Fruit fly (Drosophila melanogaster) whole organism, embryonic: ENCODE results near the gene Usp30.

ENCODE experiments used
- Antp ChIP-seq: fragments of 200-800 bp; sonication (Bioruptor generic); optimal IDR thresholded peaks from 3 replicates; lab custom pipeline; 2016; ENCODE audit warnings: missing biosample characterization, missing genetic modification characterization
- Atf3 ChIP-seq: fragments of 200-800 bp; sonication (Bioruptor generic); optimal IDR thresholded peaks from 3 replicates; lab custom pipeline; 2016; ENCODE audit warnings: missing biosample characterization, missing genetic modification characterization
- B-H1 ChIP-seq: fragments of 200-800 bp; sonication (Bioruptor generic); IDR thresholded peaks from 3 replicates; pipeline ENCODE4 v1.3.6; 2022; ENCODE audit warnings: missing biosample characterization, missing genetic modification characterization
- B-H2 ChIP-seq: fragments of 200-800 bp; sonication (Bioruptor generic); optimal IDR thresholded peaks from 2 replicates; lab custom pipeline; 2018; ENCODE audit warnings: missing biosample characterization, mild to moderate bottlenecking, missing genetic modification characterization
- BtbVII ChIP-seq: fragments of 200-800 bp; sonication (Bioruptor generic); optimal IDR thresholded peaks from 3 replicates; lab custom pipeline; 2017; ENCODE audit warnings: missing biosample characterization, mild to moderate bottlenecking, missing genetic modification characterization
- CG13287 ChIP-seq: fragments of 200-800 bp; sonication (Bioruptor generic); IDR thresholded peaks from 2 replicates; pipeline ENCODE4 v1.3.6; 2022; ENCODE audit warnings: missing biosample characterization, missing genetic modification characterization; ENCODE audit not compliant: partially characterized antibody
- CG13424 ChIP-seq: fragments of 200-800 bp; sonication (Bioruptor generic); optimal IDR thresholded peaks from 2 replicates; lab custom pipeline; 2019; ENCODE audit warnings: missing biosample characterization, mild to moderate bottlenecking, missing genetic modification characterization, moderate library complexity
- CG14667 ChIP-seq: fragments of 200-800 bp; sonication (Bioruptor generic); IDR thresholded peaks from 2 replicates; pipeline ENCODE4 v1.3.6; 2022; ENCODE audit warnings: missing biosample characterization, missing genetic modification characterization
- CG15514 ChIP-seq: fragments of 200-800 bp; sonication (Bioruptor generic); optimal IDR thresholded peaks from 3 replicates; lab custom pipeline; 2017; ENCODE audit warnings: missing biosample characterization, missing genetic modification characterization, mild to moderate bottlenecking, moderate library complexity, missing genetic modification reagents
- CG2678 ChIP-seq: fragments of 200-800 bp; sonication (Bioruptor generic); optimal IDR thresholded peaks from 3 replicates; lab custom pipeline; 2019; ENCODE audit warnings: missing biosample characterization, mild to moderate bottlenecking, missing genetic modification characterization, moderate library complexity
- CG31365 ChIP-seq: fragments of 200-800 bp; sonication (Bioruptor generic); optimal IDR thresholded peaks from 2 replicates; lab custom pipeline; 2018; ENCODE audit warnings: missing biosample characterization, mild to moderate bottlenecking, missing genetic modification characterization
- CG32772 ChIP-seq: fragments of 200-800 bp; sonication (Bioruptor generic); IDR thresholded peaks from 2 replicates; pipeline ENCODE4 v1.3.6; 2022; ENCODE audit warnings: missing biosample characterization, missing genetic modification characterization
- CG3281 ChIP-seq: fragments of 200-800 bp; sonication (Bioruptor generic); optimal IDR thresholded peaks from 3 replicates; lab custom pipeline; 2017; ENCODE audit warnings: missing biosample characterization, mild to moderate bottlenecking, missing genetic modification characterization
- CG34376 ChIP-seq: fragments of 200-800 bp; sonication (Bioruptor generic); optimal IDR thresholded peaks from 2 replicates; lab custom pipeline; 2018; ENCODE audit warnings: missing biosample characterization, mild to moderate bottlenecking, missing genetic modification characterization
- CG3838 ChIP-seq: fragments of 200-800 bp; sonication (Bioruptor generic); optimal IDR thresholded peaks from 3 replicates; lab custom pipeline; 2016; ENCODE audit warnings: missing biosample characterization, missing genetic modification characterization
- CG4360 ChIP-seq: fragments of 200-800 bp; sonication (Bioruptor generic); IDR thresholded peaks from 2 replicates; pipeline ENCODE4 v1.3.6; 2022; ENCODE audit warnings: missing biosample characterization, missing genetic modification characterization
- CG4730 ChIP-seq: fragments of 200-800 bp; sonication (Bioruptor generic); IDR thresholded peaks from 2 replicates; pipeline ENCODE4 v1.3.6; 2022; ENCODE audit warnings: missing biosample characterization, missing genetic modification characterization
- CG6791 ChIP-seq: fragments of 200-800 bp; sonication (Bioruptor generic); IDR thresholded peaks from 3 replicates; pipeline ENCODE4 v1.3.6; 2022; ENCODE audit warnings: missing biosample characterization, missing genetic modification characterization; ENCODE audit not compliant: partially characterized antibody
- CG7372 ChIP-seq: fragments of 200-800 bp; sonication (Bioruptor generic); IDR thresholded peaks from 2 replicates; pipeline ENCODE4 v1.3.6; 2022; ENCODE audit warnings: missing biosample characterization, missing genetic modification characterization
- CkIIα-i1 ChIP-seq: fragments of 200-800 bp; sonication (Bioruptor generic); IDR thresholded peaks from 2 replicates; pipeline ENCODE4 v1.3.6; 2022; ENCODE audit warnings: missing biosample characterization, missing genetic modification characterization
- CrebB ChIP-seq: fragments of 200-800 bp; sonication (Bioruptor generic); optimal IDR thresholded peaks from 3 replicates; lab custom pipeline; 2018; ENCODE audit warnings: missing biosample characterization, mild to moderate bottlenecking, missing genetic modification characterization
- Dip3 ChIP-seq: fragments of 200-800 bp; sonication (Bioruptor generic); optimal IDR thresholded peaks from 3 replicates; lab custom pipeline; 2016; ENCODE audit warnings: missing biosample characterization, missing genetic modification characterization
- Doc3 ChIP-seq: fragments of 200-800 bp; sonication (Bioruptor generic); IDR thresholded peaks from 3 replicates; pipeline ENCODE4 v1.3.6; 2022; ENCODE audit warnings: missing biosample characterization, missing genetic modification characterization; ENCODE audit not compliant: partially characterized antibody
- Hand ChIP-seq: fragments of 200-800 bp; sonication (Bioruptor generic); optimal IDR thresholded peaks from 2 replicates; lab custom pipeline; 2017; ENCODE audit warnings: mild to moderate bottlenecking, missing biosample characterization, missing genetic modification reagents, missing genetic modification characterization
- Rfx ChIP-seq: fragments of 200-800 bp; sonication (Bioruptor generic); IDR thresholded peaks from 2 replicates; pipeline ENCODE4 v1.3.6; 2022; ENCODE audit warnings: missing biosample characterization, missing genetic modification characterization
- Scr ChIP-seq: fragments of 200-800 bp; sonication (Bioruptor generic); IDR thresholded peaks from 2 replicates; pipeline ENCODE4 v1.3.6; 2022; ENCODE audit warnings: missing biosample characterization, missing genetic modification characterization; ENCODE audit not compliant: partially characterized antibody
- Sry-δ ChIP-seq: fragments of 200-800 bp; sonication (Bioruptor generic); optimal IDR thresholded peaks from 2 replicates; lab custom pipeline; 2016; ENCODE audit warnings: missing biosample characterization, missing genetic modification characterization
- Vsx1 ChIP-seq: fragments of 200-800 bp; sonication (Bioruptor generic); optimal IDR thresholded peaks from 2 replicates; lab custom pipeline; 2017; ENCODE audit warnings: missing biosample characterization, mild to moderate bottlenecking, missing genetic modification characterization, missing genetic modification reagents
- abd-A ChIP-seq: fragments of 200-800 bp; sonication (Bioruptor generic); optimal IDR thresholded peaks from 3 replicates; lab custom pipeline; 2019; ENCODE audit warnings: missing biosample characterization, mild to moderate bottlenecking, missing genetic modification characterization, moderate library complexity
- ap ChIP-seq: fragments of 200-800 bp; sonication (Bioruptor generic); IDR thresholded peaks from 2 replicates; pipeline ENCODE4 v1.3.6; 2022; ENCODE audit warnings: missing biosample characterization, missing genetic modification characterization
- caup ChIP-seq: fragments of 200-800 bp; sonication (Bioruptor generic); optimal IDR thresholded peaks from 3 replicates; lab custom pipeline; 2017; ENCODE audit warnings: missing biosample characterization, mild to moderate bottlenecking, missing genetic modification characterization, moderate library complexity; ENCODE audit not compliant: severe bottlenecking
- corto ChIP-seq: fragments of 200-800 bp; sonication (Bioruptor generic); optimal IDR thresholded peaks from 2 replicates; lab custom pipeline; 2016; ENCODE audit warnings: missing biosample characterization, mild to moderate bottlenecking, missing genetic modification characterization, moderate library complexity
- cwo ChIP-seq: fragments of 200-800 bp; sonication (Bioruptor generic); optimal IDR thresholded peaks from 3 replicates; lab custom pipeline; 2017; ENCODE audit warnings: missing biosample characterization, missing genetic modification characterization, mild to moderate bottlenecking, moderate library complexity, missing genetic modification reagents
- en ChIP-seq: fragments of 200-800 bp; sonication (Bioruptor generic); optimal IDR thresholded peaks from 2 replicates; lab custom pipeline; 2016; ENCODE audit warnings: missing biosample characterization, missing genetic modification characterization
- fru ChIP-seq: fragments of >200 bp; optimal IDR thresholded peaks from 2 replicates; lab custom pipeline; 2017
- grau ChIP-seq: fragments of 200-800 bp; optimal IDR thresholded peaks from 3 replicates; lab custom pipeline; 2019; ENCODE audit warnings: missing biosample characterization, mild to moderate bottlenecking, missing genetic modification characterization, moderate library complexity
- kni ChIP-seq: fragments of 200-800 bp; sonication (Bioruptor generic); optimal IDR thresholded peaks from 3 replicates; lab custom pipeline; 2017; ENCODE audit warnings: mild to moderate bottlenecking, missing biosample characterization, missing genetic modification reagents, missing genetic modification characterization
- lbe ChIP-seq: fragments of 200-800 bp; sonication (Bioruptor generic); optimal IDR thresholded peaks from 2 replicates; lab custom pipeline; 2016; ENCODE audit warnings: missing biosample characterization, mild to moderate bottlenecking, missing genetic modification characterization
- maf-S ChIP-seq: fragments of 200-800 bp; sonication (Bioruptor generic); optimal IDR thresholded peaks from 2 replicates; lab custom pipeline; 2016; ENCODE audit warnings: missing biosample characterization, missing genetic modification characterization
- nerfin-1 ChIP-seq: fragments of 200-800 bp; sonication (Bioruptor generic); optimal IDR thresholded peaks from 3 replicates; lab custom pipeline; 2019; ENCODE audit warnings: missing biosample characterization, mild to moderate bottlenecking, missing genetic modification characterization, moderate library complexity
- nmo ChIP-seq: fragments of 200-800 bp; sonication (Bioruptor generic); optimal IDR thresholded peaks from 2 replicates; lab custom pipeline; 2018; ENCODE audit warnings: missing biosample characterization, mild to moderate bottlenecking, missing genetic modification characterization, moderate library complexity
- psq ChIP-seq: fragments of 200-800 bp; sonication (Bioruptor generic); optimal IDR thresholded peaks from 2 replicates; lab custom pipeline; 2017; ENCODE audit warnings: missing biosample characterization, missing genetic modification characterization
- ranshi ChIP-seq: fragments of 200-800 bp; sonication (Bioruptor generic); IDR thresholded peaks from 2 replicates; pipeline ENCODE4 v1.3.6; 2022; ENCODE audit warnings: missing biosample characterization, missing genetic modification characterization
- run ChIP-seq: fragments of 200-800 bp; sonication (Bioruptor generic); optimal IDR thresholded peaks from 3 replicates; lab custom pipeline; 2018; ENCODE audit warnings: missing biosample characterization, mild to moderate bottlenecking, missing genetic modification characterization
- seq ChIP-seq: fragments of 200-800 bp; sonication (Bioruptor generic); IDR thresholded peaks from 2 replicates; pipeline ENCODE4 v1.3.6; 2022; ENCODE audit warnings: missing biosample characterization, missing genetic modification characterization
- slbo ChIP-seq: fragments of 200-800 bp; sonication (Bioruptor generic); IDR thresholded peaks from 2 replicates; pipeline ENCODE4 v1.3.6; 2022; ENCODE audit warnings: missing biosample characterization, missing genetic modification characterization
- sqz ChIP-seq: fragments of 200-800 bp; sonication (Bioruptor generic); optimal IDR thresholded peaks from 3 replicates; lab custom pipeline; 2018; ENCODE audit warnings: missing biosample characterization, mild to moderate bottlenecking, missing genetic modification characterization
- zen2 ChIP-seq: fragments of 200-800 bp; sonication (Bioruptor generic); IDR thresholded peaks from 3 replicates; pipeline ENCODE4 v1.3.6; 2022; ENCODE audit warnings: missing biosample characterization, missing genetic modification characterization; ENCODE audit not compliant: partially characterized antibody

Usp30 gene

dm6 chrX:5899241-5900145 lies 19.9 kb upstream of the Usp30 start (continued):
- peak; percentile 20 for TF ChIP-seq CG31365
- TF ChIP-seq CG13424 (tag; lab: Kevin White, UChicago), result peak; percentile 6
- no peak for TF ChIP-seq maf-S
- no peak for TF ChIP-seq ranshi (GFP tag; lab: Robert Waterston, UW)
- TF ChIP-seq CG13287 (GFP tag; lab: Robert Waterston, UW), result peak; percentile 17; the same call in 1 of the 2 replicates
- peak; percentile 88 for TF ChIP-seq sqz (GFP tag; lab: Kevin White, UChicago)
- TF ChIP-seq CG14667 (GFP tag; lab: Robert Waterston, UW), result no peak
- peak; percentile 54 for TF ChIP-seq CG4360
- peak; percentile 23 for TF ChIP-seq cwo
- TF ChIP-seq CG34376, result no peak
- peak; percentile 21; the same call in 1 of the 2 replicates for TF ChIP-seq Rfx
- TF ChIP-seq Atf3 (GFP tag; lab: Kevin White, UChicago), result no peak
- no peak for TF ChIP-seq CG3838 (GFP tag; lab: Kevin White, UChicago)
- peak; percentile 35 for TF ChIP-seq fru (lab: Kevin White, UChicago)
- peak; percentile 23 for TF ChIP-seq CrebB
- no peak for TF ChIP-seq seq
- peak; percentile 51 for TF ChIP-seq BtbVII (GFP tag; lab: Kevin White, UChicago)
- 0 out of 2 replicates have a peak, but pooled peaks have one; percentile 42 for TF ChIP-seq CkIIα-i1 (GFP tag; lab: Robert Waterston, UW)
- no peak for TF ChIP-seq Dip3 (GFP tag; lab: Kevin White, UChicago)
- no peak for TF ChIP-seq CG6791 (GFP tag; lab: Robert Waterston, UW)
- TF ChIP-seq Antp (GFP tag; lab: Kevin White, UChicago), result no peak
- no peak for TF ChIP-seq nmo (GFP tag; lab: Kevin White, UChicago)
- TF ChIP-seq en, result no peak
- no peak for TF ChIP-seq CG3281 (GFP tag; lab: Kevin White, UChicago)
- TF ChIP-seq CG2678 (tag; lab: Kevin White, UChicago), result peak; percentile 11
- no peak for TF ChIP-seq nerfin-1 (tag; lab: Kevin White, UChicago)
- no peak for TF ChIP-seq Sry-δ (GFP tag; lab: Kevin White, UChicago)
- TF ChIP-seq caup (GFP tag; lab: Kevin White, UChicago), result peak; percentile 14
- TF ChIP-seq zen2, result no peak
- 0 out of 2 replicates have a peak, but pooled peaks have one; percentile 13 for TF ChIP-seq Scr
- no peak for TF ChIP-seq ap (GFP tag; lab: Robert Waterston, UW)
- peak; percentile 34 for TF ChIP-seq CG15514
- peak; percentile 54 for TF ChIP-seq Vsx1
- peak; percentile 92 for TF ChIP-seq corto (GFP tag; lab: Kevin White, UChicago)
- peak; percentile 75 for TF ChIP-seq psq
- peak; percentile 80 for TF ChIP-seq kni (GFP tag; lab: Kevin White, UChicago)
- no peak for TF ChIP-seq B-H1 (GFP tag; lab: Robert Waterston, UW)
- TF ChIP-seq B-H2 (GFP tag; lab: Kevin White, UChicago), result peak; percentile 8
- peak; percentile 61 for TF ChIP-seq abd-A (tag; lab: Kevin White, UChicago)
- peak; percentile 23; the same call in 1 of the 2 replicates for TF ChIP-seq slbo
- TF ChIP-seq run (tag; lab: Kevin White, UChicago), result no peak
- TF ChIP-seq Doc3 (GFP tag; lab: Robert Waterston, UW), result no peak
- TF ChIP-seq CG4730 (GFP tag; lab: Robert Waterston, UW), result no peak
- no peak for TF ChIP-seq CG7372 (GFP tag; lab: Robert Waterston, UW)
- TF ChIP-seq grau, result peak; percentile 2
- TF ChIP-seq CG32772 (GFP tag; lab: Robert Waterston, UW), result peak; percentile 73
- TF ChIP-seq Hand, result peak; percentile 21
- TF ChIP-seq lbe (GFP tag; lab: Kevin White, UChicago), result no peak
